Worm (Caenorhabditis elegans) whole organism, L3 larva: ENCODE data around the gene sid-5.

Experiments used
- ZK546.5 ChIP-seq: sonication (generic microtip); optimal IDR thresholded peaks from 2 replicates; lab custom pipeline; 2017; ENCODE audit warnings: missing biosample characterization, missing genetic modification characterization
- ama-1 ChIP-seq: fragments of 150-350 bp; optimal IDR thresholded peaks from 2 replicates; lab custom pipeline; 2018
- ceh-16 ChIP-seq: sonication (generic microtip); optimal IDR thresholded peaks from 2 replicates; lab custom pipeline; 2017; ENCODE audit warnings: missing biosample characterization, missing genetic modification characterization
- ceh-82 ChIP-seq: fragments of 150-350 bp; optimal IDR thresholded peaks from 2 replicates; lab custom pipeline; 2014; ENCODE audit warnings: missing biosample characterization, missing genetic modification characterization
- egl-27 ChIP-seq: sonication (generic microtip); optimal IDR thresholded peaks from 4 replicates; lab custom pipeline; 2017; ENCODE audit warnings: missing biosample characterization, missing genetic modification reagents, missing genetic modification characterization
- elt-1 ChIP-seq: fragments of 150-350 bp; optimal IDR thresholded peaks from 2 replicates; lab custom pipeline; 2014; ENCODE audit warnings: missing biosample characterization, missing genetic modification characterization
- elt-2 ChIP-seq: sonication (generic microtip); optimal IDR thresholded peaks from 2 replicates; lab custom pipeline; 2016; ENCODE audit warnings: missing genetic modification reagents, mild to moderate bottlenecking, missing genetic modification characterization, missing compliant biosample characterization
- eor-1 ChIP-seq, 2 experiments: fragments of 150-350 bp; optimal IDR thresholded peaks; 2 replicates each; lab custom pipeline; 2014 to 2018; ENCODE audit warnings: missing biosample characterization in 2 of 2, missing genetic modification characterization in 2 of 2
- lin-39 ChIP-seq: fragments of 150-350 bp; optimal IDR thresholded peaks from 2 replicates; lab custom pipeline; 2018; ENCODE audit warnings: missing biosample characterization, missing genetic modification reagents, missing genetic modification characterization
- nfya-1 ChIP-seq: sonication (generic microtip); optimal IDR thresholded peaks from 2 replicates; lab custom pipeline; 2017; ENCODE audit warnings: missing genetic modification characterization, mild to moderate bottlenecking, missing compliant biosample characterization, antibody characterized with exemption, moderate library complexity; ENCODE audit not compliant: insufficient read depth
- unc-62 ChIP-seq: fragments of 150-350 bp; sonication (generic microtip); optimal IDR thresholded peaks from 4 replicates; lab custom pipeline; 2014; ENCODE audit warnings: missing biosample characterization, missing genetic modification reagents, missing genetic modification characterization

DNA sequence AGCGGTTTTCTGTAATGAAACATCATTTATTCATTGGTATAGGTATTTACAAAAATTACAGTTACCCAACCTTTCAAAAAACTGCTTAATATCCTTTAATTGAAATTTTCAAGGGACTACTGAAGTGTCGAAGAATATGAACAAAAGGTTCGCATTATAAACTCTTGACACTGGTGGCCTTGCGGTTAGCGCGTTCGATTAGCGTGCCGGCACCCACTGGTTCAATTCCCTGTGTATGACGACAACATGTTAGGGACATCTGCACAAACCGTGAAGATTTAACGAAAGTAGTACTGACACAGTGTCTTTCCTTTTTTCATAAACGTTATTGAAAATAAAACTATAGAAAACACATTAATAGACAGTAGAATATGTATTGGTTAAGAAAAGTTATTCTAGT, 36.8 kb upstream of the sid-5 start:
- TF ChIP-seq lin-39 (tag; lab: Kevin White, UChicago) (peak; percentile 48), ceh-82 (no peak), nfya-1 (tag; lab: Kevin White, UChicago) (no peak), ceh-16 (tag; lab: Kevin White, UChicago) (no peak), eor-1 (tag; optimal IDR thresholded peaks at IDR 0.05; lab: Kevin White, UChicago) (no peak), ZK546.5 (tag; lab: Kevin White, UChicago) (no peak), egl-27 (tag; lab: Kevin White, UChicago) (no peak), ama-1 (lab: Kevin White, UChicago) (no peak), elt-2 (peak; percentile 52), elt-1 (tag; lab: Kevin White, UChicago) (no peak), unc-62 (GFP tag; lab: Kevin White, UChicago) (no peak)
